Worm (Caenorhabditis elegans) whole organism, L1 larva: ENCODE data around the gene C42D8.9.

Experiments used
- ceh-82 ChIP-seq, 3 experiments: fragments of 150-350 bp in 1 of 3; sonication (generic microtip) in 2 of 3; optimal IDR thresholded peaks; 2 replicates each; lab custom pipeline; 2014 to 2017; ENCODE audit warnings: missing biosample characterization in 3 of 3, missing genetic modification characterization in 3 of 3
- ces-1 ChIP-seq: fragments of 150-350 bp; optimal IDR thresholded peaks from 2 replicates; lab custom pipeline; 2014; ENCODE audit warnings: missing biosample characterization, missing genetic modification reagents, missing genetic modification characterization
- egl-27 ChIP-seq, 2 experiments: fragments of 150-350 bp in 1 of 2; sonication (generic microtip); optimal IDR thresholded peaks; 3 replicates each; lab custom pipeline; 2017 to 2018; ENCODE audit warnings: missing biosample characterization in 2 of 2, missing genetic modification characterization in 2 of 2, missing genetic modification reagents in 2 of 2
- fkh-10 ChIP-seq: sonication (generic microtip); optimal IDR thresholded peaks from 2 replicates; lab custom pipeline; 2017; ENCODE audit warnings: missing biosample characterization, missing genetic modification reagents, missing genetic modification characterization
- hlh-17 ChIP-seq: fragments of 200-800 bp; sonication (Bioruptor generic); optimal IDR thresholded peaks from 2 replicates; lab custom pipeline; 2018; ENCODE audit warnings: missing genetic modification characterization, mild to moderate bottlenecking, missing compliant biosample characterization, moderate library complexity, borderline replicate concordance
- mef-2 ChIP-seq: fragments of 150-350 bp; optimal IDR thresholded peaks from 2 replicates; lab custom pipeline; 2014; ENCODE audit warnings: missing biosample characterization, missing genetic modification characterization
- mep-1 ChIP-seq: fragments of 150-350 bp; optimal IDR thresholded peaks from 2 replicates; lab custom pipeline; 2014; ENCODE audit warnings: missing biosample characterization, missing genetic modification characterization
- nhr-76 ChIP-seq: sonication (generic microtip); optimal IDR thresholded peaks from 2 replicates; lab custom pipeline; 2017; ENCODE audit warnings: missing biosample characterization, missing genetic modification characterization
- skn-1 ChIP-seq: fragments of 150-350 bp; optimal IDR thresholded peaks from 2 replicates; lab custom pipeline; 2014; ENCODE audit warnings: missing biosample characterization, missing genetic modification characterization
- swsn-7 ChIP-seq: sonication (generic microtip); optimal IDR thresholded peaks from 2 replicates; lab custom pipeline; 2016; ENCODE audit warnings: missing genetic modification characterization, missing compliant biosample characterization
- zag-1 ChIP-seq: fragments of 150-350 bp; optimal IDR thresholded peaks from 2 replicates; lab custom pipeline; 2014; ENCODE audit warnings: missing biosample characterization, missing genetic modification characterization
- ztf-4 ChIP-seq: fragments of 150-350 bp; optimal IDR thresholded peaks from 2 replicates; lab custom pipeline; 2014; ENCODE audit warnings: missing biosample characterization, missing genetic modification characterization

DNA sequence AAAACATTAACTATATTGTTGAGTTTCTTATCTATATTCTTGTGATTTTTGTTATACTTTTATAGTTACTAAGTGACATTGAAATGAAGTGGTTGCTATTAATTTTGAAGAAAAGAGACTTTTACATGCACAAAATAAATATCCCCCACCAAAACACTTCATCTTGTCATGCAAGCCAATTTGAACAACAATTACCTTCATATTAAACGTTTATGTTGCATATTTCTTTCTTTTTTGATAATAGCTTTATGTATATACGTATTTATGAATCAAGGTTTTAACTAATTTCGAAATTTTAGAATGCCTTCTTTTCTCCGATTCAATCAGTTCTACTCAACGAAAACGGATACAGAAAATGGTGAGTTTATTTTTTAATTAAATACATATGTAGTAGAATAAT, 39.0 kb downstream of the C42D8.9 start, which contains the start of gene clc-7:
- no peak for TF ChIP-seq ces-1 (GFP tag; lab: Kevin White, UChicago)
- TF ChIP-seq ceh-82 (tag; optimal IDR thresholded peaks at IDR 0.05; lab: Kevin White, UChicago) = no peak
- TF ChIP-seq fkh-10 (GFP tag; lab: Kevin White, UChicago) = no peak
- TF ChIP-seq skn-1 (tag; lab: Kevin White, UChicago) = no peak
- no peak for TF ChIP-seq hlh-17 (GFP tag; lab: Kevin White, UChicago)
- no peak for TF ChIP-seq zag-1 (tag; lab: Kevin White, UChicago)
- TF ChIP-seq mef-2 = no peak
- no peak for TF ChIP-seq nhr-76 (tag; lab: Kevin White, UChicago)
- no peak for TF ChIP-seq egl-27 (tag; optimal IDR thresholded peaks at IDR 0.05; lab: Kevin White, UChicago)
- no peak for TF ChIP-seq ztf-4 (tag; lab: Kevin White, UChicago)
- no peak for TF ChIP-seq swsn-7 (tag; lab: Kevin White, UChicago)
- no peak for TF ChIP-seq mep-1 (tag; lab: Kevin White, UChicago)
